Worm (Caenorhabditis elegans) whole organism, L4 larva: ENCODE measurements around the gene T23G4.2.
"Not testable (repeated sequence)": the region's sequence is repeated elsewhere in the genome, so short reads cannot be mapped to it uniquely, and the experiment has no call there.

Experiments used
- aly-2 ChIP-seq: sonication (generic microtip); optimal IDR thresholded peaks from 2 replicates; lab custom pipeline; 2018; ENCODE audit warnings: missing biosample characterization, missing genetic modification characterization
- hlh-30 ChIP-seq: sonication (generic microtip); optimal IDR thresholded peaks from 2 replicates; lab custom pipeline; 2017; ENCODE audit warnings: antibody characterized with exemption, mild to moderate bottlenecking, missing genetic modification characterization, missing compliant biosample characterization; ENCODE audit not compliant: insufficient read depth
- lsy-2 ChIP-seq, 2 experiments: fragments of 150-350 bp in 1 of 2; sonication (generic microtip) in 1 of 2; optimal IDR thresholded peaks; 2 replicates each; lab custom pipeline; 2014 to 2017; ENCODE audit warnings: missing biosample characterization in 2 of 2, missing genetic modification characterization in 2 of 2

ce11 chrIV:13662570-13662969 is 26.8 kb downstream of the T23G4.2 start, which contains the start of gene Y45F10C.2:
- not testable (repeated sequence) for TF ChIP-seq hlh-30 (tag; lab: Kevin White, UChicago); lsy-2 (tag; optimal IDR thresholded peaks at IDR 0.05; lab: Kevin White, UChicago); aly-2 (tag; lab: Kevin White, UChicago)
